Worm (Caenorhabditis elegans) whole organism, L4 larva: ENCODE data around the gene mec-12.

Experiments
- F44E2.7 ChIP-seq: fragments of 200-800 bp; sonication (Bioruptor generic); IDR thresholded peaks from 2 replicates; pipeline ENCODE4 v2.1.2; 2022; ENCODE audit warnings: missing genetic modification characterization, missing compliant biosample characterization
- ceh-28 ChIP-seq: fragments of 150-350 bp; optimal IDR thresholded peaks from 2 replicates; lab custom pipeline; 2014; ENCODE audit warnings: missing biosample characterization, missing genetic modification reagents, missing genetic modification characterization
- ces-1 ChIP-seq: fragments of 150-350 bp; sonication (generic microtip); optimal IDR thresholded peaks from 4 replicates; lab custom pipeline; 2014; ENCODE audit warnings: missing biosample characterization, missing genetic modification reagents, missing genetic modification characterization
- egl-27 ChIP-seq: sonication (generic microtip); optimal IDR thresholded peaks from 3 replicates; lab custom pipeline; 2017; ENCODE audit warnings: missing biosample characterization, missing genetic modification reagents, missing genetic modification characterization
- hlh-30 ChIP-seq: sonication (generic microtip); optimal IDR thresholded peaks from 2 replicates; lab custom pipeline; 2017; ENCODE audit warnings: antibody characterized with exemption, mild to moderate bottlenecking, missing genetic modification characterization, missing compliant biosample characterization; ENCODE audit not compliant: insufficient read depth
- lim-7 ChIP-seq: fragments of 200-800 bp; sonication (Bioruptor generic); IDR thresholded peaks from 2 replicates; pipeline ENCODE4 v1.3.6; 2022; ENCODE audit warnings: missing genetic modification characterization, missing compliant biosample characterization
- nhr-111 ChIP-seq: fragments of 200-800 bp; sonication (Bioruptor generic); optimal IDR thresholded peaks from 2 replicates; lab custom pipeline; 2018; ENCODE audit warnings: mild to moderate bottlenecking, missing genetic modification characterization, missing compliant biosample characterization
- nhr-42 ChIP-seq: fragments of 200-800 bp; sonication (Bioruptor generic); IDR thresholded peaks from 2 replicates; pipeline ENCODE4 v1.3.6; 2022; ENCODE audit warnings: missing genetic modification characterization, missing compliant biosample characterization
- nhr-76 ChIP-seq: fragments of 150-350 bp; optimal IDR thresholded peaks from 2 replicates; lab custom pipeline; 2014; ENCODE audit warnings: missing biosample characterization, missing genetic modification characterization
- nhr-77 ChIP-seq: fragments of 150-350 bp; optimal IDR thresholded peaks from 2 replicates; lab custom pipeline; 2014; ENCODE audit warnings: missing biosample characterization, missing genetic modification characterization
- ztf-11 ChIP-seq: fragments of 150-350 bp; optimal IDR thresholded peaks from 2 replicates; lab custom pipeline; 2014; ENCODE audit warnings: missing biosample characterization, missing genetic modification characterization

- TF ChIP-seq nhr-42 (GFP tag; lab: Robert Waterston, UW) (no peak), egl-27 (no peak), ztf-11 (tag; lab: Kevin White, UChicago) (no peak), hlh-30 (tag; lab: Kevin White, UChicago) (no peak), ces-1 (GFP tag; lab: Kevin White, UChicago) (no peak), ceh-28 (tag; lab: Kevin White, UChicago) (no peak), nhr-76 (tag; lab: Kevin White, UChicago) (no peak), nhr-111 (GFP tag; lab: Kevin White, UChicago) (no peak), nhr-77 (no peak), lim-7 (GFP tag; lab: Robert Waterston, UW) (no peak), F44E2.7 (GFP tag; lab: Robert Waterston, UW) (no peak)
Observed at ce11 chrIII:3106301-3106700, 32.7 kb downstream of the mec-12 start.
